Worm (Caenorhabditis elegans): ENCODE results near the gene fip-3.

fip-3 gene

ce11 chrIII:8574299-8574698 is 15.0 kb downstream of the fip-3 start:
- TF ChIP-seq sptf-2 (GFP tag; optimal IDR thresholded peaks at IDR 0.05) (no peak), lin-26 (GFP tag; IDR thresholded peaks at IDR 0.05) (no peak), F55B11.4 (tag; optimal IDR thresholded peaks at IDR 0.05; ENCODE audit: borderline replicate concordance, insufficient read depth) (no peak), lin-35 (GFP tag; optimal IDR thresholded peaks at IDR 0.05) (no peak), die-1 (tag; optimal IDR thresholded peaks at IDR 0.05) (no peak), ztf-18 (tag; optimal IDR thresholded peaks at IDR 0.05) (no peak), T07F8.4 (tag; optimal IDR thresholded peaks at IDR 0.05) (no peak), hrde-1 (tag; optimal IDR thresholded peaks at IDR 0.05; ENCODE audit: borderline replicate concordance) (no peak), C06A6.2 (GFP tag; conservative IDR thresholded peaks at IDR 0.05) (no peak), efl-1 (GFP tag; optimal IDR thresholded peaks at IDR 0.05) (no peak), rcor-1 (GFP tag; IDR thresholded peaks at IDR 0.05) (no peak), hmg-20 (GFP tag; IDR thresholded peaks at IDR 0.05) (no peak), nhr-120 (GFP tag; IDR thresholded peaks at IDR 0.05) (no peak), ceh-27 (GFP tag; optimal IDR thresholded peaks at IDR 0.05) (no peak), bed-2 (GFP tag; IDR thresholded peaks at IDR 0.05) (no peak), madf-10 (tag; optimal IDR thresholded peaks at IDR 0.05) (no peak), B0035.1 (tag; optimal IDR thresholded peaks at IDR 0.05) (no peak), lag-1 (GFP tag; IDR thresholded peaks at IDR 0.05) (no peak)

- no peak for TF ChIP-seq pbrm-1 (GFP tag; IDR thresholded peaks at IDR 0.05)
- no peak for TF ChIP-seq ztf-3 (GFP tag; optimal IDR thresholded peaks at IDR 0.05)
- no peak for TF ChIP-seq attf-3 (GFP tag; conservative IDR thresholded peaks at IDR 0.05)
Measured at ce11 chrIII:8573869-8574268, 15.4 kb downstream of the fip-3 start.

DNA sequence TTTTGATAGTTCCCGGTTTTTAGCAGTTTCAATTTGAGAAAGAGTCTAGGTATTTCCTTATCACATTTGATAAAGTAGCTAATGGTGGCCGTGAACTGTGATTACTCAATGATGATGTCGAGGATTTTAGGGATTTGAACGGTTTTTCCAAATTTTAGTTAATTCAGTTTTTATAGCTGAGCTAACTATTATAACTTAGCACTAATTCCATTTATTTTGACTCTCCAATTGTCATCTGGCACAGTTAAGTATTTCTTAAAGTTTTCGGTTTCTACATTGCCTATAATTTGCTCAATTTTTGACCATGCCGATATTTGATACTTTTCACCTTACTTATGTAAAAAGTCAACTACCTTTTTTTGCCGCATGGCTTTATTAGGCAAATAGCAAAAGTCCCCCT is 16.0 kb downstream of the fip-3 start:
- TF ChIP-seq B0336.3 (GFP tag; IDR thresholded peaks at IDR 0.05) (no peak), F57C9.4 (tag; optimal IDR thresholded peaks at IDR 0.05) (no peak), aptf-2 (GFP tag; conservative IDR thresholded peaks at IDR 0.05) (no peak), lag-1 (GFP tag; IDR thresholded peaks at IDR 0.05) (no peak), dpff-1 (tag; optimal IDR thresholded peaks at IDR 0.05) (no peak), ccch-3 (GFP tag; optimal IDR thresholded peaks at IDR 0.05) (no peak), F22D6.2 (tag; optimal IDR thresholded peaks at IDR 0.05) (no peak), ztf-22 (GFP tag; optimal IDR thresholded peaks at IDR 0.05) (no peak), ceh-79 (tag; optimal IDR thresholded peaks at IDR 0.05) (no peak), sea-2 (GFP tag; IDR thresholded peaks at IDR 0.05) (no peak), sdz-38 (tag; optimal IDR thresholded peaks at IDR 0.05) (no peak), C06A6.2 (GFP tag; conservative IDR thresholded peaks at IDR 0.05) (no peak), lin-35 (GFP tag; optimal IDR thresholded peaks at IDR 0.05) (no peak), hmg-20 (GFP tag; IDR thresholded peaks at IDR 0.05) (no peak), let-526 (GFP tag; IDR thresholded peaks at IDR 0.05) (no peak), zfh-2 (GFP tag; conservative IDR thresholded peaks at IDR 0.05) (no peak), cebp-2 (GFP tag; IDR thresholded peaks at IDR 0.05) (no peak), madf-3 (GFP tag; IDR thresholded peaks at IDR 0.05) (no peak), ekl-4 (GFP tag; IDR thresholded peaks at IDR 0.05) (no peak)

ce11 chrIII:8571845-8572244 is 17.4 kb downstream of the fip-3 start:
- TF ChIP-seq madf-10 (tag; optimal IDR thresholded peaks at IDR 0.05) (no peak), efl-1 (GFP tag; optimal IDR thresholded peaks at IDR 0.05) (no peak), nfyb-1 (GFP tag; IDR thresholded peaks at IDR 0.05) (no peak), snpc-1.1 (tag; optimal IDR thresholded peaks at IDR 0.05; ENCODE audit: insufficient read depth) (no peak), nhr-90 (tag; optimal IDR thresholded peaks at IDR 0.05) (no peak), hmg-20 (GFP tag; IDR thresholded peaks at IDR 0.05) (no peak), akir-1 (GFP tag; optimal IDR thresholded peaks at IDR 0.05) (no peak), B0336.3 (GFP tag; IDR thresholded peaks at IDR 0.05) (no peak), Y79H2A.3 (GFP tag; conservative IDR thresholded peaks at IDR 0.05) (no peak), ztf-18 (tag; optimal IDR thresholded peaks at IDR 0.05) (no peak), dpl-1 (GFP tag; optimal IDR thresholded peaks at IDR 0.05) (no peak), T07F8.4 (tag; optimal IDR thresholded peaks at IDR 0.05) (no peak), B0261.1 (tag; optimal IDR thresholded peaks at IDR 0.05) (no peak), F22D6.2 (tag; optimal IDR thresholded peaks at IDR 0.05) (no peak), pbrm-1 (GFP tag; IDR thresholded peaks at IDR 0.05) (no peak), nhr-120 (GFP tag; IDR thresholded peaks at IDR 0.05) (no peak), him-1 (tag; optimal IDR thresholded peaks at IDR 0.05) (no peak), D2030.7 (GFP tag; IDR thresholded peaks at IDR 0.05) (no peak)

Measured in whole organism, young adult.